Worm (Caenorhabditis elegans) whole organism, L1 larva: Measurements from ENCODE around the gene str-214.

Experiments
- elt-3 ChIP-seq, 6 experiments: fragments of 150-350 bp in 1 of 6; sonication (generic microtip); optimal IDR thresholded peaks; 2 replicates each; lab custom pipeline; 2017 to 2018; ENCODE audit warnings: missing biosample characterization in 6 of 6, missing genetic modification characterization in 6 of 6, inconsistent platforms in 1 of 6
- lsy-2 ChIP-seq, 2 experiments: fragments of 150-350 bp; optimal IDR thresholded peaks; 2 replicates each; lab custom pipeline; 2014; ENCODE audit warnings: missing biosample characterization in 2 of 2, missing genetic modification characterization in 2 of 2
- nhr-11 ChIP-seq: fragments of 150-350 bp; optimal IDR thresholded peaks from 2 replicates; lab custom pipeline; 2014; ENCODE audit warnings: missing biosample characterization, missing genetic modification characterization
- unc-86 ChIP-seq: sonication (generic microtip); optimal IDR thresholded peaks from 2 replicates; lab custom pipeline; 2016; ENCODE audit warnings: missing genetic modification characterization, missing compliant biosample characterization
- ztf-11 ChIP-seq, 2 experiments: sonication (generic microtip); optimal IDR thresholded peaks; 2 replicates each; lab custom pipeline; 2016 to 2017; ENCODE audit warnings: missing genetic modification characterization in 2 of 2, missing biosample characterization in 1 of 2, missing compliant biosample characterization in 1 of 2
- ztf-4 ChIP-seq: fragments of 150-350 bp; optimal IDR thresholded peaks from 2 replicates; lab custom pipeline; 2014; ENCODE audit warnings: missing biosample characterization, missing genetic modification characterization

- TF ChIP-seq ztf-4, result no peak
- no peak for TF ChIP-seq elt-3 (tag; optimal IDR thresholded peaks at IDR 0.05; lab: Kevin White, UChicago)
- TF ChIP-seq unc-86 (tag; lab: Kevin White, UChicago), result no peak
- no peak for TF ChIP-seq lsy-2 (tag; optimal IDR thresholded peaks at IDR 0.05; lab: Kevin White, UChicago)
- TF ChIP-seq nhr-11 (tag; lab: Kevin White, UChicago), result no peak
- no peak for TF ChIP-seq ztf-11 (tag; optimal IDR thresholded peaks at IDR 0.05; lab: Kevin White, UChicago)
Measured at ce11 chrV:16287619-16288018, 27.5 kb upstream of the str-214 start, which contains the start of gene F28G4.3.
